Fruit fly (Drosophila melanogaster): ENCODE data around the gene CG32320.

The CG32320 gene

DNA sequence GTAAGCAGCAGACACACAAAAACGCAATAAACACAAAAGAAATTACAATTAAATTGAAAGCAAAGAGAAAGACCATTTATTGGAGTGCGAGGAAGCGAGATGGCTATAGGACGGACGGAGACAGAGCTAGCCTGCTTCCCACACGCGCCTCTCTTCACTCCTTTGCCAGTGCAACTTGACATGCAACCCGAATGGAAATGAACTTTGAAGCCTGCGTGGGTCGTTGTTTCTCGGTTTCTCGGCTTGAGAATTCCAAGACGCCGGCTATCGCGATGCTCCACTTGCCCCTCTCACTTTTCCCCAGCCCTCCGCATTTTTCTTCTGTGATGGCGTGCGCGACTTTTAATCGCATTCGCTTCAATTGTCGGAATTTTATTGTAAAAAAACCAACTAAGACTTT is 17.4 kb upstream of the CG32320 start (continued):
- peak; percentile 64 to 81 for TF ChIP-seq ss (GFP tag; optimal IDR thresholded peaks at IDR 0.05)
- TF ChIP-seq CG6276 (GFP tag; optimal IDR thresholded peaks at IDR 0.05), result peak; percentile 41
- no peak for TF ChIP-seq esn (GFP tag; optimal IDR thresholded peaks at IDR 0.05)
- TF ChIP-seq eg (GFP tag; IDR thresholded peaks at IDR 0.05), result no peak

dm6 chr3L:1385683-1386246 is 12.6 kb upstream of the CG32320 start:
- TF ChIP-seq Ets96B (tag; optimal IDR thresholded peaks at IDR 0.05), result no peak
- no peak for TF ChIP-seq OdsH (GFP tag; optimal IDR thresholded peaks at IDR 0.05)
- no peak for TF ChIP-seq Sox15 (GFP tag; optimal IDR thresholded peaks at IDR 0.05)
- peak in 1 of 2 experiments; percentile 20 for TF ChIP-seq ss (GFP tag; optimal IDR thresholded peaks at IDR 0.05)

dm6 chr3L:1388094-1388493 is 10.3 kb upstream of the CG32320 start:
- no peak for TF ChIP-seq fkh (GFP tag; optimal IDR thresholded peaks at IDR 0.05)
- TF ChIP-seq CG7368 (GFP tag; optimal IDR thresholded peaks at IDR 0.05), result peak; percentile 2
- TF ChIP-seq Lpt (GFP tag; optimal IDR thresholded peaks at IDR 0.05), result no peak
- peak; percentile 71 for TF ChIP-seq Sox14 (GFP tag; optimal IDR thresholded peaks at IDR 0.05)
- peak; percentile 54 for TF ChIP-seq Ets96B (tag; optimal IDR thresholded peaks at IDR 0.05)
- peak; percentile 0 for TF ChIP-seq CG11902 (GFP tag; optimal IDR thresholded peaks at IDR 0.05)
- peak; percentile 83 for TF ChIP-seq CG31627 (GFP tag; optimal IDR thresholded peaks at IDR 0.05)
- no peak for TF ChIP-seq CG11294 (GFP tag; IDR thresholded peaks at IDR 0.05)
- peak; percentile 67; the same call in 2 of the 3 replicates for TF ChIP-seq CG6163 (GFP tag; IDR thresholded peaks at IDR 0.05)
- peak in 1 of 2 experiments; percentile 49 for TF ChIP-seq salr (GFP tag; optimal IDR thresholded peaks at IDR 0.05)
- peak; percentile 71 for TF ChIP-seq cyc (GFP tag; optimal IDR thresholded peaks at IDR 0.05)
- TF ChIP-seq CG32006 (GFP tag; optimal IDR thresholded peaks at IDR 0.05), result peak; percentile 27
- TF ChIP-seq Gug (GFP tag; IDR thresholded peaks at IDR 0.05), result no peak
- no peak for TF ChIP-seq CG16779 (tag; optimal IDR thresholded peaks at IDR 0.05)
- peak; percentile 53 for TF ChIP-seq Eip75B (GFP tag; optimal IDR thresholded peaks at IDR 0.05)
- peak; percentile 67 for TF ChIP-seq topi (GFP tag; optimal IDR thresholded peaks at IDR 0.05)
- no peak for TF ChIP-seq CG8119 (GFP tag; IDR thresholded peaks at IDR 0.05)
- peak; percentile 24 for TF ChIP-seq CG10669 (GFP tag; optimal IDR thresholded peaks at IDR 0.05)
- peak; percentile 14 for TF ChIP-seq Hr4 (GFP tag; optimal IDR thresholded peaks at IDR 0.05)
- no peak for TF ChIP-seq CG6276 (GFP tag; optimal IDR thresholded peaks at IDR 0.05)
- TF ChIP-seq CG9139 (GFP tag; optimal IDR thresholded peaks at IDR 0.05), result no peak
- TF ChIP-seq lz (GFP tag; optimal IDR thresholded peaks at IDR 0.05), result peak; percentile 70
- peak; percentile 81 for TF ChIP-seq Sox102F (GFP tag; optimal IDR thresholded peaks at IDR 0.05)
- TF ChIP-seq net (GFP tag; optimal IDR thresholded peaks at IDR 0.05), result peak; percentile 46
- TF ChIP-seq Hr38 (GFP tag; optimal IDR thresholded peaks at IDR 0.05), result no peak
- TF ChIP-seq CG6808 (GFP tag; optimal IDR thresholded peaks at IDR 0.05), result peak; percentile 43
- TF ChIP-seq Eip93F (GFP tag; optimal IDR thresholded peaks at IDR 0.05), result peak; percentile 25
- TF ChIP-seq CG1621 (tag; optimal IDR thresholded peaks at IDR 0.05), result peak; percentile 61
- TF ChIP-seq CG4318 (GFP tag; optimal IDR thresholded peaks at IDR 0.05), result no peak
- TF ChIP-seq CG11762 (GFP tag; optimal IDR thresholded peaks at IDR 0.05; ENCODE audit: insufficient read depth), result no peak
- no peak for TF ChIP-seq CG6854 (GFP tag; optimal IDR thresholded peaks at IDR 0.05)
- peak; percentile 67 for TF ChIP-seq CG34406 (GFP tag; optimal IDR thresholded peaks at IDR 0.05)
- TF ChIP-seq CG3032 (tag; optimal IDR thresholded peaks at IDR 0.05), result peak; percentile 66
- TF ChIP-seq Ets21C (GFP tag; optimal IDR thresholded peaks at IDR 0.05), result peak; percentile 66
- peak; percentile 81 for TF ChIP-seq esn (GFP tag; optimal IDR thresholded peaks at IDR 0.05)
- peak; percentile 61 for TF ChIP-seq vri (GFP tag; optimal IDR thresholded peaks at IDR 0.05)
- TF ChIP-seq CG8632 (GFP tag; optimal IDR thresholded peaks at IDR 0.05), result peak; percentile 61
- TF ChIP-seq CG3919 (GFP tag; optimal IDR thresholded peaks at IDR 0.05), result peak; percentile 52
- TF ChIP-seq Blimp-1 (GFP tag; optimal IDR thresholded peaks at IDR 0.05), result peak; percentile 42
- peak; percentile 78 for TF ChIP-seq Smox (GFP tag; optimal IDR thresholded peaks at IDR 0.05)
- TF ChIP-seq CG8319 (GFP tag; optimal IDR thresholded peaks at IDR 0.05), result peak; percentile 30
- TF ChIP-seq fd59A (GFP tag; optimal IDR thresholded peaks at IDR 0.05), result peak; percentile 66
- TF ChIP-seq dac (GFP tag; optimal IDR thresholded peaks at IDR 0.05), result no peak

Measured in whole organism, prepupa.